Worm (Caenorhabditis elegans): ENCODE data around the gene T03F6.3.

DNA sequence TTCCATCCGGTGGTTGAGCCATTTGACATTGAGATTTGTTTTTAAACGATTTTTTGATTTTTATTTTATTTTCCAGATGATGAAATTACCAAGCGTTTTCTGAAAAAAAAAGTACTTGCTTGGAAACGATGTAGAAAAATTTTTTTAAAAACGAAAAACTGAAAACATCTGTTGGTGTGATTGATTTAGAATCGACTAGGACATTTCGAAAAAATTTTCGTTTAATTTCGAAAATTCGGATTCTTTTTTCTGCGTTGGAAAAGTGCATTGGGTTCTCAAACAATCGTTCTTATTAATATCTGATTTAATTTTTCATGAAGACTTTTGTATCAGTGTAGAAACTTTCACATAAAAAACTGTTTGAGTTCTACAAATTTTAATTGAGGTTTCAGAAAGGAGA, 29.9 kb upstream of the T03F6.3 start, which contains the start of gene F53A2.9:
- TF ChIP-seq cog-1 (tag; optimal IDR thresholded peaks at IDR 0.05) (no peak), T22C8.4 (GFP tag; IDR thresholded peaks at IDR 0.05) (no peak), flt-1 (GFP tag; IDR thresholded peaks at IDR 0.05) (no peak)
